Worm (Caenorhabditis elegans): Measurements from ENCODE around the gene sru-18.
"Not testable (repeated sequence)": the region's sequence is repeated elsewhere in the genome, so short reads cannot be mapped to it uniquely, and the experiment has no call there.

The sru-18 gene

ce11 chrIV:12505397-12505796 is 3.3 kb downstream of the sru-18 start, which contains the start of gene sru-17:
sru-17 (plus strand) TSS chrIV:12505697.
- TF ChIP-seq pag-3 (tag; optimal IDR thresholded peaks at IDR 0.05; ENCODE audit: borderline replicate concordance); nhr-232 (tag; optimal IDR thresholded peaks at IDR 0.05); pha-4 (tag; optimal IDR thresholded peaks at IDR 0.05): not testable (repeated sequence)

ce11 chrIV:12520150-12520549 is 18.1 kb downstream of the sru-18 start, which contains the start of gene tsp-4:
tsp-4 (minus strand) TSS chrIV:12520250.
- TF ChIP-seq nhr-232 (tag; optimal IDR thresholded peaks at IDR 0.05) (no peak), sox-2 (GFP tag; IDR thresholded peaks at IDR 0.05) (no peak)

- TF ChIP-seq T23F11.4 (GFP tag; optimal IDR thresholded peaks at IDR 0.05): no peak
- TF ChIP-seq pax-1 (tag; optimal IDR thresholded peaks at IDR 0.05): no peak
- TF ChIP-seq ceh-45 (GFP tag; IDR thresholded peaks at IDR 0.05): no peak
- TF ChIP-seq sdc-2 (tag; optimal IDR thresholded peaks at IDR 0.05): no peak
- no peak for TF ChIP-seq fax-1 (tag; optimal IDR thresholded peaks at IDR 0.05)
- no peak for TF ChIP-seq C38D4.7 (GFP tag; optimal IDR thresholded peaks at IDR 0.05)
- no peak for TF ChIP-seq nhr-232 (tag; optimal IDR thresholded peaks at IDR 0.05)
Measured at ce11 chrIV:12522521-12522920, 20.5 kb downstream of the sru-18 start, which contains the start of gene sru-13. sru-13 (minus strand) TSS chrIV:12522621.

- TF ChIP-seq ceh-9 (tag; optimal IDR thresholded peaks at IDR 0.05) (no peak), hlh-30 (tag; optimal IDR thresholded peaks at IDR 0.05; ENCODE audit: insufficient read depth) (no peak), lin-11 (tag; optimal IDR thresholded peaks at IDR 0.05) (no peak), pros-1 (tag; optimal IDR thresholded peaks at IDR 0.05) (no peak), unc-42 (tag; optimal IDR thresholded peaks at IDR 0.05) (no peak), rnt-1 (tag; optimal IDR thresholded peaks at IDR 0.05) (no peak), ama-1 (optimal IDR thresholded peaks at IDR 0.05) (no peak), hlh-15 (tag; optimal IDR thresholded peaks at IDR 0.05) (no peak), elt-2 (tag; optimal IDR thresholded peaks at IDR 0.05) (no peak), eyg-1 (tag; optimal IDR thresholded peaks at IDR 0.05) (no peak), elt-4 (tag; optimal IDR thresholded peaks at IDR 0.05) (no peak), K02D7.2 (tag; optimal IDR thresholded peaks at IDR 0.05) (no peak), nhr-232 (tag; optimal IDR thresholded peaks at IDR 0.05) (no peak)
Measured at ce11 chrIV:12525409-12525808, 23.4 kb downstream of the sru-18 start, which contains the start of gene eak-4. eak-4 (minus strand) TSS chrIV:12525509.

ce11 chrIV:12527217-12527616 is 25.2 kb downstream of the sru-18 start, which contains the start of gene F53B2.8:
F53B2.8 (minus strand) TSS chrIV:12527396.
- TF ChIP-seq madf-2 (tag; optimal IDR thresholded peaks at IDR 0.05) (no peak), che-1 (tag; optimal IDR thresholded peaks at IDR 0.05) (no peak)

ce11 chrIV:12531047-12531446 is 29.0 kb downstream of the sru-18 start, which contains the start of gene F53B2.5:
F53B2.5 (minus strand) TSS chrIV:12531147.
- TF ChIP-seq che-1 (tag; optimal IDR thresholded peaks at IDR 0.05) (no peak), pax-1 (tag; optimal IDR thresholded peaks at IDR 0.05) (no peak), tbx-2 (tag; optimal IDR thresholded peaks at IDR 0.05) (no peak), nhr-11 (tag; optimal IDR thresholded peaks at IDR 0.05) (no peak), fkh-6 (tag; optimal IDR thresholded peaks at IDR 0.05) (no peak), hlh-30 (tag; optimal IDR thresholded peaks at IDR 0.05; ENCODE audit: insufficient read depth) (no peak), madf-2 (tag; optimal IDR thresholded peaks at IDR 0.05) (no peak), pag-3 (tag; optimal IDR thresholded peaks at IDR 0.05; ENCODE audit: borderline replicate concordance) (no peak), hlh-15 (tag; optimal IDR thresholded peaks at IDR 0.05) (no peak), C38D4.7 (GFP tag; optimal IDR thresholded peaks at IDR 0.05) (no peak), pqm-1 (tag; optimal IDR thresholded peaks at IDR 0.05) (no peak), ceh-2 (tag; optimal IDR thresholded peaks at IDR 0.05) (no peak), ceh-9 (tag; optimal IDR thresholded peaks at IDR 0.05) (no peak), elt-2 (tag; optimal IDR thresholded peaks at IDR 0.05) (no peak), fax-1 (tag; optimal IDR thresholded peaks at IDR 0.05) (no peak)

ce11 chrIV:12531464-12531863 is 29.4 kb downstream of the sru-18 start:
- TF ChIP-seq ceh-22 (tag; optimal IDR thresholded peaks at IDR 0.05) (no peak), pros-1 (tag; optimal IDR thresholded peaks at IDR 0.05) (no peak), elt-2 (tag; optimal IDR thresholded peaks at IDR 0.05) (no peak), unc-86 (tag; optimal IDR thresholded peaks at IDR 0.05) (no peak), ceh-31 (tag; optimal IDR thresholded peaks at IDR 0.05) (no peak), ceh-34 (tag; optimal IDR thresholded peaks at IDR 0.05) (no peak), hlh-30 (tag; optimal IDR thresholded peaks at IDR 0.05; ENCODE audit: insufficient read depth) (no peak), ceh-45 (GFP tag; IDR thresholded peaks at IDR 0.05) (no peak), rnt-1 (tag; optimal IDR thresholded peaks at IDR 0.05) (no peak), ama-1 (optimal IDR thresholded peaks at IDR 0.05) (no peak), Y22D7AL.16 (tag; optimal IDR thresholded peaks at IDR 0.05) (no peak), che-1 (tag; optimal IDR thresholded peaks at IDR 0.05) (no peak), ceh-6 (GFP tag; optimal IDR thresholded peaks at IDR 0.05) (no peak), sox-2 (GFP tag; IDR thresholded peaks at IDR 0.05) (no peak), K02D7.2 (tag; optimal IDR thresholded peaks at IDR 0.05) (no peak), pax-1 (tag; optimal IDR thresholded peaks at IDR 0.05) (no peak), pha-4 (tag; optimal IDR thresholded peaks at IDR 0.05) (no peak)
